Worm (Caenorhabditis elegans) whole organism, L4 larva: ENCODE data around the gene ZK1290.10.

Source experiments
- dmd-6 ChIP-seq: fragments of 200-800 bp; sonication (Bioruptor generic); IDR thresholded peaks from 2 replicates; pipeline ENCODE4 v1.3.6; 2022; ENCODE audit warnings: missing genetic modification reagents, missing genetic modification characterization, missing compliant biosample characterization
- lin-13 ChIP-seq: fragments of 150-350 bp; optimal IDR thresholded peaks from 2 replicates; lab custom pipeline; 2014; ENCODE audit warnings: missing biosample characterization, missing genetic modification reagents, missing genetic modification characterization
- mdl-1 ChIP-seq, 2 experiments: fragments of 150-350 bp in 1 of 2; sonication (generic microtip) in 1 of 2; optimal IDR thresholded peaks; 2 replicates each; lab custom pipeline; 2014 to 2017; ENCODE audit warnings: missing biosample characterization in 2 of 2, missing genetic modification characterization in 2 of 2
- pha-4 ChIP-seq, 2 experiments: fragments of 150-350 bp in 1 of 2; fragments of 200-800 bp in 1 of 2; sonication (Bioruptor generic) in 1 of 2; IDR thresholded peaks in 1 of 2; optimal IDR thresholded peaks in 1 of 2; 2 replicates each; pipeline versions ENCODE4 v1.3.6 to Lab custom; 2014 to 2022; ENCODE audit warnings: missing genetic modification characterization in 2 of 2, missing genetic modification reagents in 2 of 2, missing biosample characterization in 1 of 2, missing compliant biosample characterization in 1 of 2
- zip-11 ChIP-seq: fragments of 200-800 bp; sonication (Bioruptor generic); IDR thresholded peaks from 2 replicates; pipeline ENCODE4 v1.3.6; 2022; ENCODE audit warnings: missing genetic modification characterization, missing compliant biosample characterization

- no peak for TF ChIP-seq zip-11 (GFP tag; lab: Robert Waterston, UW)
- peak; percentile 86 for TF ChIP-seq pha-4 (GFP tag; IDR thresholded peaks at IDR 0.05; lab: Robert Waterston, UW)
- TF ChIP-seq pha-4 (tag; optimal IDR thresholded peaks at IDR 0.05; lab: Kevin White, UChicago): peak; percentile 61
- TF ChIP-seq dmd-6: peak; percentile 99
- peak; percentile 43 to 95 for TF ChIP-seq mdl-1 (tag; optimal IDR thresholded peaks at IDR 0.05; lab: Kevin White, UChicago)
- peak; percentile 71 for TF ChIP-seq lin-13 (GFP tag; lab: Kevin White, UChicago)
These were observed 24.5 kb downstream of the ZK1290.10 start, which contains the start of gene ZK1290.5 for ce11 chrII:7529078-7529683.
